Fruit fly (Drosophila melanogaster) whole organism, prepupa: ENCODE data around the gene CG5412.
A peak's percentile ranks its signal among the peaks of the same experiment; 100 is the strongest.

Source experiments
- CG16779 ChIP-seq: fragments of 200-800 bp; sonication (Bioruptor generic); optimal IDR thresholded peaks from 3 replicates; lab custom pipeline; 2017; ENCODE audit warnings: missing biosample characterization, mild to moderate bottlenecking, missing genetic modification characterization
- CG7368 ChIP-seq: fragments of 200-800 bp; sonication (Bioruptor generic); optimal IDR thresholded peaks from 3 replicates; lab custom pipeline; 2016; ENCODE audit warnings: missing biosample characterization, missing genetic modification characterization
- Eip75B ChIP-seq: fragments of 200-800 bp; sonication (Bioruptor generic); optimal IDR thresholded peaks from 3 replicates; lab custom pipeline; 2016; ENCODE audit warnings: missing biosample characterization, missing genetic modification characterization

DNA sequence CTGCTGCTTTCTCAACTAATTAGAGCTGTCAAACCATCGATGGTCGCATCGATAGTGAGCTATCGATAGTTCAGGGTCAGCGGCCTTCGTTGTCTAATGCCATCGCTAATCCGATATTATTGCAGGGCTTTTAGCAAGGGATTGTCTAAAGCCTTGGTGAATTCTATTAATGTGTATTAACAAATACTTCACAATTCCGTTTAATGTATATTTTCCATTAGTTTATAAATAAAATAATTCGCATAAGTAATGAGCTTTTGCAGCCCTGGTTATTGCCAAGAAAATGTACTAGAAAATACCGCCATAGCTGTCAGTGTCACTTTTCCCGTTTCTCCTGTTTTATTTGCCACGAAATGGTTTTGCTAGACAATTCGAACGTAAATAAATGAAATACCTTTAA is 3.0 kb downstream of the CG5412 start, which contains the start of the genes EloB and Srp14:
- no peak for TF ChIP-seq CG16779
- TF ChIP-seq CG7368 (GFP tag; lab: Kevin White, UChicago): no peak
- TF ChIP-seq Eip75B (GFP tag; lab: Kevin White, UChicago): peak; percentile 74
